Fruit fly (Drosophila melanogaster) whole organism, prepupa: ENCODE data around the gene Acp76A.
A peak's percentile ranks its signal among the peaks of the same experiment; 100 is the strongest.

Experiments used
- Blimp-1 ChIP-seq: fragments of 200-800 bp; sonication (Bioruptor generic); optimal IDR thresholded peaks from 3 replicates; lab custom pipeline; 2017; ENCODE audit warnings: missing biosample characterization, missing genetic modification characterization, mild to moderate bottlenecking, moderate library complexity, missing genetic modification reagents
- CG10631 ChIP-seq: fragments of 200-800 bp; sonication (Bioruptor generic); optimal IDR thresholded peaks from 2 replicates; lab custom pipeline; 2016; ENCODE audit warnings: missing biosample characterization, missing genetic modification characterization
- CG10669 ChIP-seq: fragments of 200-800 bp; sonication (Bioruptor generic); optimal IDR thresholded peaks from 3 replicates; lab custom pipeline; 2018; ENCODE audit warnings: missing biosample characterization, mild to moderate bottlenecking, missing genetic modification characterization, moderate library complexity
- CG11762 ChIP-seq: fragments of 200-800 bp; sonication (Bioruptor generic); optimal IDR thresholded peaks from 3 replicates; lab custom pipeline; 2016; ENCODE audit warnings: missing biosample characterization, missing genetic modification characterization; ENCODE audit not compliant: insufficient read depth
- CG15336 ChIP-seq: fragments of 200-800 bp; sonication (Bioruptor generic); IDR thresholded peaks from 2 replicates; pipeline ENCODE4 v1.3.6; 2022; ENCODE audit warnings: missing biosample characterization, missing genetic modification characterization
- CG1621 ChIP-seq: fragments of 200-800 bp; sonication (Bioruptor generic); optimal IDR thresholded peaks from 3 replicates; lab custom pipeline; 2018; ENCODE audit warnings: missing biosample characterization, mild to moderate bottlenecking, missing genetic modification characterization
- CG3032 ChIP-seq: fragments of 200-800 bp; optimal IDR thresholded peaks from 2 replicates; lab custom pipeline; 2019; ENCODE audit warnings: missing biosample characterization, mild to moderate bottlenecking, missing genetic modification characterization, moderate library complexity
- CG31627 ChIP-seq: fragments of 200-800 bp; sonication (Bioruptor generic); optimal IDR thresholded peaks from 3 replicates; lab custom pipeline; 2016; ENCODE audit warnings: missing biosample characterization, missing genetic modification characterization
- CG32006 ChIP-seq: fragments of 200-800 bp; sonication (Bioruptor generic); optimal IDR thresholded peaks from 3 replicates; lab custom pipeline; 2017; ENCODE audit warnings: missing biosample characterization, mild to moderate bottlenecking, missing genetic modification characterization
- CG34406 ChIP-seq: fragments of 200-800 bp; sonication (Bioruptor generic); optimal IDR thresholded peaks from 3 replicates; lab custom pipeline; 2016; ENCODE audit warnings: missing biosample characterization, missing genetic modification characterization
- CG3919 ChIP-seq: fragments of 200-800 bp; sonication (Bioruptor generic); optimal IDR thresholded peaks from 3 replicates; lab custom pipeline; 2016; ENCODE audit warnings: missing biosample characterization, missing genetic modification characterization
- CG4318 ChIP-seq: fragments of 200-800 bp; sonication (Bioruptor generic); optimal IDR thresholded peaks from 3 replicates; lab custom pipeline; 2017; ENCODE audit warnings: missing biosample characterization, mild to moderate bottlenecking, missing genetic modification characterization
- CG6163 ChIP-seq: fragments of 200-800 bp; sonication (Bioruptor generic); IDR thresholded peaks from 3 replicates; pipeline ENCODE4 v1.3.6; 2022; ENCODE audit warnings: missing biosample characterization, missing genetic modification characterization
- CG6792 ChIP-seq: fragments of 200-800 bp; sonication (Bioruptor generic); optimal IDR thresholded peaks from 3 replicates; lab custom pipeline; 2016; ENCODE audit warnings: missing biosample characterization, missing genetic modification characterization
- CG6808 ChIP-seq: fragments of 200-800 bp; sonication (Bioruptor generic); optimal IDR thresholded peaks from 3 replicates; lab custom pipeline; 2017; ENCODE audit warnings: missing biosample characterization, missing genetic modification characterization, mild to moderate bottlenecking, moderate library complexity, missing genetic modification reagents
- CG6854 ChIP-seq: fragments of 200-800 bp; sonication (Bioruptor generic); optimal IDR thresholded peaks from 2 replicates; lab custom pipeline; 2017; ENCODE audit warnings: missing biosample characterization, mild to moderate bottlenecking, missing genetic modification characterization
- CG8119 ChIP-seq: fragments of 200-800 bp; sonication (Bioruptor generic); IDR thresholded peaks from 3 replicates; pipeline ENCODE4 v1.3.6; 2022; ENCODE audit warnings: missing biosample characterization, missing genetic modification characterization
- CG8632 ChIP-seq: fragments of 200-800 bp; sonication (Bioruptor generic); optimal IDR thresholded peaks from 3 replicates; lab custom pipeline; 2016; ENCODE audit warnings: missing biosample characterization, missing genetic modification characterization
- CG9139 ChIP-seq: fragments of 200-800 bp; sonication (Bioruptor generic); optimal IDR thresholded peaks from 3 replicates; lab custom pipeline; 2017; ENCODE audit warnings: missing biosample characterization, mild to moderate bottlenecking, missing genetic modification characterization
- Eip78C ChIP-seq: fragments of 200-800 bp; sonication (Bioruptor generic); peaks from one replicate; lab custom pipeline; 2016; ENCODE audit warnings: missing biosample characterization, missing genetic modification characterization
- Ets21C ChIP-seq: fragments of 200-800 bp; sonication (Bioruptor generic); optimal IDR thresholded peaks from 3 replicates; lab custom pipeline; 2016; ENCODE audit warnings: missing biosample characterization, missing genetic modification characterization
- Ets96B ChIP-seq: fragments of 200-800 bp; optimal IDR thresholded peaks from 2 replicates; lab custom pipeline; 2019; ENCODE audit warnings: missing biosample characterization, mild to moderate bottlenecking, missing genetic modification characterization, moderate library complexity
- Gug ChIP-seq: fragments of 200-800 bp; sonication (Bioruptor generic); IDR thresholded peaks from 2 replicates; pipeline ENCODE4 v1.3.6; 2022; ENCODE audit warnings: missing biosample characterization, missing genetic modification characterization
- Hr38 ChIP-seq: sonication (Bioruptor generic); optimal IDR thresholded peaks from 2 replicates; lab custom pipeline; 2016; ENCODE audit warnings: missing biosample characterization, missing genetic modification characterization
- Hr4 ChIP-seq: fragments of 200-800 bp; sonication (Bioruptor generic); optimal IDR thresholded peaks from 3 replicates; lab custom pipeline; 2016; ENCODE audit warnings: missing biosample characterization, missing genetic modification characterization
- Lpt ChIP-seq: fragments of 200-800 bp; sonication (Bioruptor generic); optimal IDR thresholded peaks from 3 replicates; lab custom pipeline; 2016; ENCODE audit warnings: missing biosample characterization, missing genetic modification characterization
- Met ChIP-seq: fragments of 200-800 bp; sonication (Bioruptor generic); optimal IDR thresholded peaks from 3 replicates; lab custom pipeline; 2016; ENCODE audit warnings: missing biosample characterization, missing genetic modification characterization
- OdsH ChIP-seq: fragments of 200-800 bp; sonication (Bioruptor generic); optimal IDR thresholded peaks from 3 replicates; lab custom pipeline; 2016; ENCODE audit warnings: missing biosample characterization, missing genetic modification characterization
- Smox ChIP-seq: fragments of 200-800 bp; sonication (Bioruptor generic); optimal IDR thresholded peaks from 3 replicates; lab custom pipeline; 2016; ENCODE audit warnings: missing biosample characterization, missing genetic modification characterization
- Sox102F ChIP-seq: fragments of 200-800 bp; sonication (Bioruptor generic); optimal IDR thresholded peaks from 2 replicates; lab custom pipeline; 2016; ENCODE audit warnings: missing biosample characterization, mild to moderate bottlenecking, missing genetic modification characterization
- achi ChIP-seq: fragments of 200-800 bp; sonication (Bioruptor generic); optimal IDR thresholded peaks from 3 replicates; lab custom pipeline; 2016; ENCODE audit warnings: missing biosample characterization, missing genetic modification characterization
- acj6 ChIP-seq: fragments of 200-800 bp; sonication (Bioruptor generic); optimal IDR thresholded peaks from 3 replicates; lab custom pipeline; 2016; ENCODE audit warnings: missing biosample characterization, missing genetic modification characterization
- dac ChIP-seq: fragments of 200-800 bp; sonication (Bioruptor generic); optimal IDR thresholded peaks from 2 replicates; lab custom pipeline; 2017; ENCODE audit warnings: missing biosample characterization, mild to moderate bottlenecking, missing genetic modification characterization
- dsx ChIP-seq: fragments of 200-800 bp; optimal IDR thresholded peaks from 3 replicates; lab custom pipeline; 2019; ENCODE audit warnings: missing biosample characterization, mild to moderate bottlenecking, missing genetic modification characterization, moderate library complexity; ENCODE audit not compliant: poor library complexity, severe bottlenecking
- eg ChIP-seq: fragments of 200-800 bp; sonication (Bioruptor generic); IDR thresholded peaks from 3 replicates; pipeline ENCODE4 v1.3.6; 2022; ENCODE audit warnings: missing biosample characterization, missing genetic modification characterization
- esn ChIP-seq: fragments of 200-800 bp; sonication (Bioruptor generic); optimal IDR thresholded peaks from 2 replicates; lab custom pipeline; 2016; ENCODE audit warnings: missing biosample characterization, mild to moderate bottlenecking, missing genetic modification characterization, moderate library complexity
- fd85E ChIP-seq: fragments of 200-800 bp; sonication (Bioruptor generic); optimal IDR thresholded peaks from 3 replicates; lab custom pipeline; 2016; ENCODE audit warnings: missing biosample characterization, missing genetic modification characterization
- fkh ChIP-seq: fragments of 200-800 bp; sonication (Bioruptor generic); optimal IDR thresholded peaks from 3 replicates; lab custom pipeline; 2017; ENCODE audit warnings: missing biosample characterization, mild to moderate bottlenecking, missing genetic modification characterization, moderate library complexity
- lz ChIP-seq: fragments of 200-800 bp; sonication (Bioruptor generic); optimal IDR thresholded peaks from 3 replicates; lab custom pipeline; 2016; ENCODE audit warnings: missing biosample characterization, missing genetic modification characterization
- pdm3 ChIP-seq: fragments of 200-800 bp; sonication (Bioruptor generic); optimal IDR thresholded peaks from 3 replicates; lab custom pipeline; 2016; ENCODE audit warnings: missing biosample characterization, missing genetic modification characterization
- salr ChIP-seq, 2 experiments: fragments of 200-800 bp; sonication (Bioruptor generic); optimal IDR thresholded peaks; 3 replicates each; lab custom pipeline; 2016 to 2018; ENCODE audit warnings: missing biosample characterization in 2 of 2, missing genetic modification characterization in 2 of 2, mild to moderate bottlenecking in 1 of 2
- ss ChIP-seq, 2 experiments: fragments of 200-800 bp; sonication (Bioruptor generic); optimal IDR thresholded peaks; 2 replicates in 1 of 2; 3 replicates in 1 of 2; lab custom pipeline; 2017 to 2018; ENCODE audit warnings: mild to moderate bottlenecking in 2 of 2, missing biosample characterization in 2 of 2, missing genetic modification characterization in 2 of 2, moderate library complexity in 1 of 2
- svp ChIP-seq: fragments of 200-800 bp; sonication (Bioruptor generic); peaks from one replicate; lab custom pipeline; 2016; ENCODE audit warnings: missing biosample characterization, missing genetic modification characterization
- vri ChIP-seq: fragments of 200-800 bp; sonication (Bioruptor generic); optimal IDR thresholded peaks from 3 replicates; lab custom pipeline; 2016; ENCODE audit warnings: missing biosample characterization, mild to moderate bottlenecking, missing genetic modification characterization

Gene Acp76A

dm6 chr3L:19078444-19078843 is 26.6 kb upstream of the Acp76A start:
- TF ChIP-seq CG15336 (peak; percentile 70), Met (peak; percentile 24), CG6792 (GFP tag; lab: Kevin White, UChicago) (peak; percentile 9), eg (GFP tag; lab: Robert Waterston, UW) (peak; percentile 63), CG6808 (GFP tag; lab: Kevin White, UChicago) (no peak), Gug (peak; percentile 56; the same call in 1 of the 2 replicates), Blimp-1 (GFP tag; lab: Kevin White, UChicago) (no peak), Eip78C (GFP tag; lab: Kevin White, UChicago) (peak; percentile 64), CG3919 (peak; percentile 7), CG32006 (GFP tag; lab: Kevin White, UChicago) (peak; percentile 57), CG1621 (tag; lab: Kevin White, UChicago) (no peak), Hr4 (peak; percentile 3), CG3032 (tag; lab: Kevin White, UChicago) (peak; percentile 20), Sox102F (GFP tag; lab: Kevin White, UChicago) (no peak), CG10631 (GFP tag; lab: Kevin White, UChicago) (peak; percentile 46), svp (GFP tag; lab: Kevin White, UChicago) (peak; percentile 70), Ets21C (no peak), OdsH (peak; percentile 16), CG4318 (GFP tag; lab: Kevin White, UChicago) (peak; percentile 31), CG34406 (GFP tag; lab: Kevin White, UChicago) (peak; percentile 12), fkh (GFP tag; lab: Kevin White, UChicago) (no peak), CG6854 (GFP tag; lab: Kevin White, UChicago) (no peak), CG6163 (GFP tag; lab: Robert Waterston, UW) (peak; percentile 59), Ets96B (tag; lab: Kevin White, UChicago) (peak; percentile 23), salr (GFP tag; optimal IDR thresholded peaks at IDR 0.05; lab: Kevin White, UChicago) (peak in 1 of 2 experiments; percentile 28), CG10669 (peak; percentile 6), esn (GFP tag; lab: Kevin White, UChicago) (peak; percentile 10), achi (GFP tag; lab: Kevin White, UChicago) (peak; percentile 19), CG8632 (GFP tag; lab: Kevin White, UChicago) (no peak), acj6 (peak; percentile 18), CG11762 (GFP tag; lab: Kevin White, UChicago) (no peak), CG8119 (GFP tag; lab: Robert Waterston, UW) (peak; percentile 54; the same call in 2 of the 3 replicates)
- TF ChIP-seq, all 60 proteins: peak for 23

dm6 chr3L:19075976-19076375 is 24.1 kb upstream of the Acp76A start:
- TF ChIP-seq CG10669 (no peak), CG6854 (GFP tag; lab: Kevin White, UChicago) (no peak), Gug (peak; percentile 7; the same call in 1 of the 2 replicates), Eip78C (GFP tag; lab: Kevin White, UChicago) (peak; percentile 5)

- no peak for TF ChIP-seq CG31627 (GFP tag; lab: Kevin White, UChicago)
- no peak for TF ChIP-seq dac (GFP tag; lab: Kevin White, UChicago)
- TF ChIP-seq Lpt (GFP tag; lab: Kevin White, UChicago) = no peak
- no peak for TF ChIP-seq fd85E (GFP tag; lab: Kevin White, UChicago)
- TF ChIP-seq Hr4 = peak; percentile 7
- peak; percentile 18 for TF ChIP-seq CG6808 (GFP tag; lab: Kevin White, UChicago)
- no peak for TF ChIP-seq lz
- peak; percentile 35; the same call in 2 of the 3 replicates for TF ChIP-seq eg (GFP tag; lab: Robert Waterston, UW)
- TF ChIP-seq fkh (GFP tag; lab: Kevin White, UChicago) = no peak
- 0 out of 2 replicates have a peak, but pooled peaks have one; percentile 11 for TF ChIP-seq CG15336
- no peak for TF ChIP-seq Hr38
- TF ChIP-seq Eip78C (GFP tag; lab: Kevin White, UChicago) = peak; percentile 70
- no peak for TF ChIP-seq Smox (GFP tag; lab: Kevin White, UChicago)
- TF ChIP-seq vri = no peak
- TF ChIP-seq CG8632 (GFP tag; lab: Kevin White, UChicago) = no peak
- TF ChIP-seq Blimp-1 (GFP tag; lab: Kevin White, UChicago) = no peak
- TF ChIP-seq ss (GFP tag; optimal IDR thresholded peaks at IDR 0.05; lab: Kevin White, UChicago) = peak in 1 of 2 experiments; percentile 28
- TF ChIP-seq pdm3 = no peak
- TF ChIP-seq CG9139 (GFP tag; lab: Kevin White, UChicago) = no peak
- TF ChIP-seq salr (GFP tag; optimal IDR thresholded peaks at IDR 0.05; lab: Kevin White, UChicago) = no peak
- TF ChIP-seq dsx (GFP tag; lab: Kevin White, UChicago) = no peak
- peak; percentile 12 for TF ChIP-seq Met
- TF ChIP-seq CG6792 (GFP tag; lab: Kevin White, UChicago) = no peak
Measured at dm6 chr3L:19074673-19075402, 23.0 kb upstream of the Acp76A start.
